Fruit fly (Drosophila melanogaster): ENCODE results near the gene Ir94a.
A peak's percentile ranks its signal among the peaks of the same experiment; 100 is the strongest.

Ir94a gene

dm6 chr3R:22086297-22086696, 26.9 kb upstream of the Ir94a start, which contains the start of gene BomT3:
TSS of gene BomT3 (minus strand) at chr3R:22086397.
- TF ChIP-seq CG4318 (GFP tag; optimal IDR thresholded peaks at IDR 0.05) (no peak), pdm3 (GFP tag; optimal IDR thresholded peaks at IDR 0.05) (no peak), CG8632 (GFP tag; optimal IDR thresholded peaks at IDR 0.05) (no peak), CG3919 (GFP tag; optimal IDR thresholded peaks at IDR 0.05) (no peak), Ets21C (GFP tag; optimal IDR thresholded peaks at IDR 0.05) (no peak), dsx (GFP tag; optimal IDR thresholded peaks at IDR 0.05; ENCODE audit: poor library complexity, severe bottlenecking) (no peak), CG15336 (GFP tag; IDR thresholded peaks at IDR 0.05) (no peak), Sox14 (GFP tag; optimal IDR thresholded peaks at IDR 0.05) (no peak), Eip93F (GFP tag; optimal IDR thresholded peaks at IDR 0.05) (no peak), CG11762 (GFP tag; optimal IDR thresholded peaks at IDR 0.05; ENCODE audit: insufficient read depth) (no peak), CG7368 (GFP tag; optimal IDR thresholded peaks at IDR 0.05) (no peak), CG9139 (GFP tag; optimal IDR thresholded peaks at IDR 0.05) (no peak), CG8119 (GFP tag; IDR thresholded peaks at IDR 0.05) (no peak)

- no peak for TF ChIP-seq CG34406 (GFP tag; optimal IDR thresholded peaks at IDR 0.05)
- no peak for TF ChIP-seq Blimp-1 (GFP tag; optimal IDR thresholded peaks at IDR 0.05)
- TF ChIP-seq Ets21C (GFP tag; optimal IDR thresholded peaks at IDR 0.05) = no peak
- TF ChIP-seq CG3032 (tag; optimal IDR thresholded peaks at IDR 0.05) = no peak
- TF ChIP-seq CG16779 (tag; optimal IDR thresholded peaks at IDR 0.05) = no peak
- no peak for TF ChIP-seq CG4318 (GFP tag; optimal IDR thresholded peaks at IDR 0.05)
- no peak for TF ChIP-seq Eip93F (GFP tag; optimal IDR thresholded peaks at IDR 0.05)
- no peak for TF ChIP-seq Hr4 (GFP tag; optimal IDR thresholded peaks at IDR 0.05)
- no peak for TF ChIP-seq CG8119 (GFP tag; IDR thresholded peaks at IDR 0.05)
- no peak for TF ChIP-seq Sox102F (GFP tag; optimal IDR thresholded peaks at IDR 0.05)
- no peak for TF ChIP-seq Sox15 (GFP tag; optimal IDR thresholded peaks at IDR 0.05)
- TF ChIP-seq CG11294 (GFP tag; IDR thresholded peaks at IDR 0.05) = no peak
- no peak for TF ChIP-seq cyc (GFP tag; optimal IDR thresholded peaks at IDR 0.05)
- TF ChIP-seq dac (GFP tag; optimal IDR thresholded peaks at IDR 0.05) = no peak
- no peak for TF ChIP-seq Hr38 (GFP tag; optimal IDR thresholded peaks at IDR 0.05)
- TF ChIP-seq topi (GFP tag; optimal IDR thresholded peaks at IDR 0.05) = no peak
- TF ChIP-seq esn (GFP tag; optimal IDR thresholded peaks at IDR 0.05) = no peak
- no peak for TF ChIP-seq acj6 (GFP tag; optimal IDR thresholded peaks at IDR 0.05)
Measured at dm6 chr3R:22086775-22087174, 26.5 kb upstream of the Ir94a start, which contains the start of gene BomBc3. TSS of gene BomBc3 (plus strand) at chr3R:22087075.

dm6 chr3R:22093950-22094349, 19.3 kb upstream of the Ir94a start:
- TF ChIP-seq CG6808 (GFP tag; optimal IDR thresholded peaks at IDR 0.05) (peak; percentile 99), CG4318 (GFP tag; optimal IDR thresholded peaks at IDR 0.05) (no peak)

dm6 chr3R:22096893-22097292, 16.3 kb upstream of the Ir94a start:
- no peak for TF ChIP-seq Eip75B (GFP tag; optimal IDR thresholded peaks at IDR 0.05)

dm6 chr3R:22103114-22103513, 10.1 kb upstream of the Ir94a start, which contains the start of gene CG13407:
TSS of gene CG13407 (plus strand) at chr3R:22103414.
- TF ChIP-seq ss (GFP tag; optimal IDR thresholded peaks at IDR 0.05) (no peak), achi (GFP tag; optimal IDR thresholded peaks at IDR 0.05) (no peak), CG16779 (tag; optimal IDR thresholded peaks at IDR 0.05) (no peak), Ets21C (GFP tag; optimal IDR thresholded peaks at IDR 0.05) (no peak), fkh (GFP tag; optimal IDR thresholded peaks at IDR 0.05) (no peak), esn (GFP tag; optimal IDR thresholded peaks at IDR 0.05) (no peak), CG11902 (GFP tag; optimal IDR thresholded peaks at IDR 0.05) (no peak), Hr4 (GFP tag; optimal IDR thresholded peaks at IDR 0.05) (no peak), Eip78C (GFP tag) (no peak), acj6 (GFP tag; optimal IDR thresholded peaks at IDR 0.05) (no peak), Met (GFP tag; optimal IDR thresholded peaks at IDR 0.05) (no peak), Smox (GFP tag; optimal IDR thresholded peaks at IDR 0.05) (no peak), Sox102F (GFP tag; optimal IDR thresholded peaks at IDR 0.05) (no peak), CG8632 (GFP tag; optimal IDR thresholded peaks at IDR 0.05) (no peak), fd85E (GFP tag; optimal IDR thresholded peaks at IDR 0.05) (no peak)
